Worm (Caenorhabditis elegans) whole organism, young adult: Measurements from ENCODE around the gene dmd-9.

Source experiments
- B0261.1 ChIP-seq: sonication (generic microtip); optimal IDR thresholded peaks from 2 replicates; lab custom pipeline; 2016; ENCODE audit warnings: mild to moderate bottlenecking, missing genetic modification characterization, moderate library complexity, missing compliant biosample characterization
- B0336.3 ChIP-seq: fragments of 200-800 bp; sonication (Bioruptor generic); IDR thresholded peaks from 2 replicates; pipeline ENCODE4 v1.3.6; 2022; ENCODE audit warnings: missing genetic modification characterization, missing compliant biosample characterization
- D2030.7 ChIP-seq: fragments of 200-800 bp; sonication (Bioruptor generic); IDR thresholded peaks from 2 replicates; pipeline ENCODE4 v1.3.6; 2022; ENCODE audit warnings: missing genetic modification reagents, missing genetic modification characterization, missing compliant biosample characterization
- F10E7.11 ChIP-seq: sonication (generic microtip); optimal IDR thresholded peaks from 2 replicates; lab custom pipeline; 2017; ENCODE audit warnings: mild to moderate bottlenecking, missing genetic modification characterization, moderate library complexity, missing compliant biosample characterization
- F33H1.4 ChIP-seq: fragments of 200-800 bp; sonication (Bioruptor generic); IDR thresholded peaks from 2 replicates; pipeline ENCODE4 v1.3.6; 2022; ENCODE audit warnings: missing genetic modification reagents, missing genetic modification characterization, missing compliant biosample characterization
- F52B5.7 ChIP-seq: sonication (generic microtip); optimal IDR thresholded peaks from 2 replicates; lab custom pipeline; 2016; ENCODE audit warnings: mild to moderate bottlenecking, missing genetic modification characterization, missing compliant biosample characterization
- F57A8.1 ChIP-seq: fragments of 200-800 bp; sonication (Bioruptor generic); optimal IDR thresholded peaks from 2 replicates; lab custom pipeline; 2018; ENCODE audit warnings: mild to moderate bottlenecking, missing genetic modification characterization, moderate library complexity, missing compliant biosample characterization
- T26A5.8 ChIP-seq: sonication (generic microtip); optimal IDR thresholded peaks from 2 replicates; lab custom pipeline; 2016; ENCODE audit warnings: missing genetic modification characterization, missing compliant biosample characterization
- Y53F4B.3 ChIP-seq: fragments of 200-800 bp; sonication (Bioruptor generic); IDR thresholded peaks from 2 replicates; pipeline ENCODE4 v1.3.6; 2022; ENCODE audit warnings: missing genetic modification reagents, missing genetic modification characterization, missing compliant biosample characterization
- Y56A3A.18 ChIP-seq: fragments of 200-800 bp; sonication (Bioruptor generic); IDR thresholded peaks from 2 replicates; pipeline ENCODE4 v1.3.6; 2022; ENCODE audit warnings: missing genetic modification reagents, missing genetic modification characterization, missing compliant biosample characterization
- ZK185.1 ChIP-seq: sonication (generic microtip); optimal IDR thresholded peaks from 2 replicates; lab custom pipeline; 2016; ENCODE audit warnings: mild to moderate bottlenecking, missing genetic modification characterization, missing compliant biosample characterization; ENCODE audit not compliant: poor library complexity, severe bottlenecking
- ama-1 ChIP-seq, 3 experiments: fragments of 150-350 bp in 1 of 3; sonication (generic microtip) in 2 of 3; optimal IDR thresholded peaks; 2 replicates each; lab custom pipeline; 2014 to 2018; ENCODE audit warnings: missing biosample characterization in 2 of 3, missing genetic modification characterization in 2 of 3, missing genetic modification reagents in 2 of 3
- aptf-3 ChIP-seq: fragments of 200-800 bp; sonication (Bioruptor generic); IDR thresholded peaks from 2 replicates; pipeline ENCODE4 v1.3.6; 2022; ENCODE audit warnings: missing genetic modification characterization, missing compliant biosample characterization
- atf-7 ChIP-seq: sonication (generic microtip); optimal IDR thresholded peaks from 2 replicates; lab custom pipeline; 2017; ENCODE audit warnings: mild to moderate bottlenecking, missing genetic modification characterization, missing compliant biosample characterization
- ceh-79 ChIP-seq: sonication (generic microtip); optimal IDR thresholded peaks from 2 replicates; lab custom pipeline; 2017; ENCODE audit warnings: mild to moderate bottlenecking, missing genetic modification characterization, missing compliant biosample characterization
- ceh-91 ChIP-seq: fragments of 200-800 bp; sonication (Bioruptor generic); IDR thresholded peaks from 2 replicates; pipeline ENCODE4 v1.3.6; 2022; ENCODE audit warnings: missing genetic modification reagents, missing genetic modification characterization, missing compliant biosample characterization
- die-1 ChIP-seq: sonication (generic microtip); optimal IDR thresholded peaks from 2 replicates; lab custom pipeline; 2016; ENCODE audit warnings: missing genotype, mild to moderate bottlenecking, missing genetic modification characterization, missing compliant biosample characterization
- dox-1 ChIP-seq: fragments of 200-800 bp; sonication (Bioruptor generic); IDR thresholded peaks from 2 replicates; pipeline ENCODE4 v1.3.6; 2022; ENCODE audit warnings: missing genetic modification reagents, missing genetic modification characterization, missing compliant biosample characterization
- dpl-1 ChIP-seq: fragments of 150-350 bp; optimal IDR thresholded peaks from 2 replicates; lab custom pipeline; 2014; ENCODE audit warnings: missing biosample characterization, missing genetic modification reagents, missing genetic modification characterization
- egrh-3 ChIP-seq: fragments of 200-800 bp; sonication (Bioruptor generic); IDR thresholded peaks from 2 replicates; pipeline ENCODE4 v1.3.6; 2022; ENCODE audit warnings: missing genetic modification reagents, missing genetic modification characterization, missing compliant biosample characterization
- ekl-4 ChIP-seq: fragments of 200-800 bp; sonication (Bioruptor generic); IDR thresholded peaks from 2 replicates; pipeline ENCODE4 v1.3.6; 2022; ENCODE audit warnings: missing genetic modification reagents, missing genetic modification characterization, missing compliant biosample characterization
- gei-17 ChIP-seq: fragments of 200-800 bp; sonication (Bioruptor generic); optimal IDR thresholded peaks from 2 replicates; lab custom pipeline; 2018; ENCODE audit warnings: mild to moderate bottlenecking, missing genetic modification characterization, missing compliant biosample characterization
- hlh-12 ChIP-seq: sonication (generic microtip); optimal IDR thresholded peaks from 2 replicates; lab custom pipeline; 2016; ENCODE audit warnings: missing genetic modification characterization, missing compliant biosample characterization
- hmg-1.2 ChIP-seq: fragments of 200-800 bp; sonication (Bioruptor generic); IDR thresholded peaks from 2 replicates; pipeline ENCODE4 v1.3.6; 2022; ENCODE audit warnings: missing genetic modification reagents, missing genetic modification characterization, missing compliant biosample characterization
- let-607 ChIP-seq, 2 experiments: fragments of 200-800 bp in 1 of 2; sonication (Bioruptor generic) in 1 of 2; sonication (generic microtip) in 1 of 2; optimal IDR thresholded peaks; 2 replicates each; lab custom pipeline; 2016 to 2018; ENCODE audit warnings: mild to moderate bottlenecking in 2 of 2, missing compliant biosample characterization in 2 of 2, missing genetic modification characterization in 2 of 2, moderate library complexity in 2 of 2, missing genotype in 1 of 2
- lin-35 ChIP-seq, 3 experiments: fragments of 150-350 bp in 2 of 3; sonication (generic microtip) in 1 of 3; optimal IDR thresholded peaks; 2 replicates each; lab custom pipeline; 2014 to 2018; ENCODE audit warnings: missing biosample characterization in 3 of 3, missing genetic modification characterization in 3 of 3, missing genetic modification reagents in 3 of 3
- lsl-1 ChIP-seq: fragments of 200-800 bp; sonication (Bioruptor generic); optimal IDR thresholded peaks from 2 replicates; lab custom pipeline; 2018; ENCODE audit warnings: mild to moderate bottlenecking, missing genetic modification characterization, moderate library complexity, missing compliant biosample characterization
- madf-8 ChIP-seq: fragments of 200-800 bp; sonication (Bioruptor generic); conservative IDR thresholded peaks from 2 replicates; pipeline ENCODE4 v1.3.6; 2022; ENCODE audit warnings: missing genetic modification reagents, missing genetic modification characterization, missing compliant biosample characterization
- mes-4 ChIP-seq: sonication (generic microtip); optimal IDR thresholded peaks from 2 replicates; lab custom pipeline; 2016; ENCODE audit warnings: missing genotype, missing genetic modification characterization, missing compliant biosample characterization
- nfyb-1 ChIP-seq: fragments of 200-800 bp; sonication (Bioruptor generic); IDR thresholded peaks from 2 replicates; pipeline ENCODE4 v1.3.6; 2022; ENCODE audit warnings: missing genetic modification reagents, missing genetic modification characterization, missing compliant biosample characterization
- snpc-1.3 ChIP-seq: sonication (generic microtip); optimal IDR thresholded peaks from 2 replicates; lab custom pipeline; 2017; ENCODE audit warnings: missing genetic modification characterization, mild to moderate bottlenecking, missing compliant biosample characterization, antibody characterized with exemption, moderate library complexity, missing genotype, missing genetic modification reagents; ENCODE audit not compliant: insufficient read depth
- snpc-4 ChIP-seq, 5 experiments: fragments of 150-350 bp in 1 of 5; sonication (generic microtip) in 4 of 5; optimal IDR thresholded peaks; 2 replicates each; lab custom pipeline; 2014 to 2018; ENCODE audit warnings: missing genetic modification characterization in 5 of 5, missing biosample characterization in 3 of 5, antibody characterized with exemption in 2 of 5, mild to moderate bottlenecking in 2 of 5, missing compliant biosample characterization in 2 of 5, missing genotype in 2 of 5, moderate library complexity in 2 of 5, missing genetic modification reagents in 1 of 5
- tbx-9 ChIP-seq: sonication (generic microtip); optimal IDR thresholded peaks from 2 replicates; lab custom pipeline; 2016; ENCODE audit warnings: borderline replicate concordance, missing genetic modification characterization, inconsistent platforms, missing compliant biosample characterization
- tlf-1 ChIP-seq: fragments of 200-800 bp; sonication (Bioruptor generic); optimal IDR thresholded peaks from 2 replicates; lab custom pipeline; 2018; ENCODE audit warnings: mild to moderate bottlenecking, missing genetic modification characterization, missing compliant biosample characterization
- unc-62 ChIP-seq: fragments of 150-350 bp; optimal IDR thresholded peaks from 2 replicates; lab custom pipeline; 2014; ENCODE audit warnings: missing biosample characterization, missing genetic modification reagents, missing genetic modification characterization
- zfh-2 ChIP-seq: fragments of 200-800 bp; sonication (Bioruptor generic); conservative IDR thresholded peaks from 2 replicates; pipeline ENCODE4 v1.3.6; 2022; ENCODE audit warnings: missing genetic modification reagents, missing genetic modification characterization, missing compliant biosample characterization
- zim-3 ChIP-seq: sonication (generic microtip); optimal IDR thresholded peaks from 2 replicates; lab custom pipeline; 2017; ENCODE audit warnings: mild to moderate bottlenecking, missing genetic modification characterization, moderate library complexity, missing compliant biosample characterization
- ztf-18 ChIP-seq: sonication (generic microtip); optimal IDR thresholded peaks from 2 replicates; lab custom pipeline; 2016; ENCODE audit warnings: missing genotype, mild to moderate bottlenecking, missing genetic modification characterization, missing compliant biosample characterization
- ztf-22 ChIP-seq: fragments of 200-800 bp; sonication (Bioruptor generic); optimal IDR thresholded peaks from 2 replicates; lab custom pipeline; 2018; ENCODE audit warnings: mild to moderate bottlenecking, missing genetic modification characterization, moderate library complexity, missing compliant biosample characterization
- ztf-26 ChIP-seq: sonication (generic microtip); optimal IDR thresholded peaks from 2 replicates; lab custom pipeline; 2017; ENCODE audit warnings: missing genetic modification characterization, missing compliant biosample characterization
- ztf-28 ChIP-seq: fragments of 200-800 bp; sonication (Bioruptor generic); IDR thresholded peaks from 2 replicates; pipeline ENCODE4 v1.3.6; 2022; ENCODE audit warnings: missing genetic modification reagents, missing genetic modification characterization, missing compliant biosample characterization
- ztf-6 ChIP-seq: fragments of 200-800 bp; sonication (Bioruptor generic); IDR thresholded peaks from 2 replicates; pipeline ENCODE4 v1.3.6; 2022; ENCODE audit warnings: missing genetic modification reagents, missing genetic modification characterization, missing compliant biosample characterization

Gene dmd-9

DNA sequence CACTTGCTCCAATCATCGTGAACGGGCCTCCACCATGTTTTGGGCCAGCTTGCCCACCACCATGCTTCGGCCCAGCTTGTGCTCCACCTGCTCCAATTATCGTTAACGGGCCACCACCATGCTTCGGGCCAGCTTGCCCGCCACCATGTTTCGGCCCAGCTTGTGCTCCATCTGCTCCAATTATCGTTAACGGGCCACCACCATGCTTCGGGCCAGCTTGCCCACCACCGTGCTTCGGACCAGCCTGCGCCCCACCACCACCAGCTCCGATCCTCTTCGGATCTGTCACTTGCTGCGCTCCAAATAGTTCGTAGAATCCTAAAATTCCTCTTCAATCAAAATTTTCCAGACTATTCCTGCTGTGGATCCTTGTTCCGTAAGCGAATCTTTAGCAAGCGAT is 44.9 kb upstream of the dmd-9 start (continued):
- TF ChIP-seq ZK185.1 (tag; lab: Kevin White, UChicago) (no peak), dox-1 (GFP tag; lab: Robert Waterston, UW) (peak; percentile 23; the same call in 1 of the 2 replicates), ztf-28 (no peak), D2030.7 (GFP tag; lab: Robert Waterston, UW) (no peak), egrh-3 (GFP tag; lab: Robert Waterston, UW) (peak; percentile 65; the same call in 1 of the 2 replicates)

ce11 chrIV:3298300-3298699 is 44.0 kb upstream of the dmd-9 start, which contains the start of gene W08E12.6:
W08E12.6 (plus strand) TSS chrIV:3298600.
- no peak for TF ChIP-seq hlh-12 (tag; lab: Kevin White, UChicago)
- no peak for TF ChIP-seq tlf-1 (GFP tag; lab: Kevin White, UChicago)
- TF ChIP-seq atf-7 (tag; lab: Kevin White, UChicago): no peak
- no peak for TF ChIP-seq ama-1 (optimal IDR thresholded peaks at IDR 0.05; lab: Kevin White, UChicago)
- no peak for TF ChIP-seq ama-1 (GFP tag; optimal IDR thresholded peaks at IDR 0.05; lab: Kevin White, UChicago)
- no peak for TF ChIP-seq zim-3 (tag; lab: Kevin White, UChicago)
- TF ChIP-seq hmg-1.2 (GFP tag; lab: Robert Waterston, UW): no peak
- TF ChIP-seq tbx-9 (tag; lab: Kevin White, UChicago): no peak
- no peak for TF ChIP-seq ztf-6 (GFP tag; lab: Robert Waterston, UW)
- no peak for TF ChIP-seq mes-4 (tag; lab: Kevin White, UChicago)
- no peak for TF ChIP-seq lin-35 (GFP tag; optimal IDR thresholded peaks at IDR 0.05; lab: Kevin White, UChicago)
- TF ChIP-seq ceh-79 (tag; lab: Kevin White, UChicago): no peak
- no peak for TF ChIP-seq F33H1.4 (GFP tag; lab: Robert Waterston, UW)
- no peak for TF ChIP-seq Y53F4B.3 (GFP tag; lab: Robert Waterston, UW)
- no peak for TF ChIP-seq madf-8
- no peak for TF ChIP-seq unc-62
- TF ChIP-seq let-607 (tag; optimal IDR thresholded peaks at IDR 0.05; lab: Kevin White, UChicago): no peak
- no peak for TF ChIP-seq nfyb-1 (GFP tag; lab: Robert Waterston, UW)
- TF ChIP-seq ztf-22: no peak

- TF ChIP-seq F57A8.1 (GFP tag; lab: Kevin White, UChicago) (no peak), lsl-1 (GFP tag; lab: Kevin White, UChicago) (peak; percentile 57), ztf-18 (tag; lab: Kevin White, UChicago) (no peak), B0261.1 (tag; lab: Kevin White, UChicago) (no peak), B0336.3 (GFP tag; lab: Robert Waterston, UW) (peak; percentile 82), snpc-4 (GFP tag; optimal IDR thresholded peaks at IDR 0.05; lab: Kevin White, UChicago) (no peak), snpc-4 (tag; optimal IDR thresholded peaks at IDR 0.05; lab: Kevin White, UChicago) (peak in 2 of 4 experiments; percentile 25 to 31), ceh-79 (tag; lab: Kevin White, UChicago) (peak; percentile 62), zfh-2 (no peak), F52B5.7 (tag; lab: Kevin White, UChicago) (peak; percentile 47), T26A5.8 (tag; lab: Kevin White, UChicago) (peak; percentile 63), ekl-4 (GFP tag; lab: Robert Waterston, UW) (no peak; the same call in 1 of the 2 replicates), ceh-91 (no peak), F10E7.11 (tag; lab: Kevin White, UChicago) (peak; percentile 19), ama-1 (optimal IDR thresholded peaks at IDR 0.05; lab: Kevin White, UChicago) (no peak), ama-1 (GFP tag; optimal IDR thresholded peaks at IDR 0.05; lab: Kevin White, UChicago) (peak in 1 of 2 experiments; percentile 79), Y56A3A.18 (0 out of 2 replicates have a peak, but pooled peaks have one; percentile 33), aptf-3 (GFP tag; lab: Robert Waterston, UW) (0 out of 2 replicates have a peak, but pooled peaks have one; percentile 77), snpc-1.3 (tag; lab: Kevin White, UChicago) (peak; percentile 40), dpl-1 (no peak), die-1 (tag; lab: Kevin White, UChicago) (peak; percentile 41), gei-17 (GFP tag; lab: Kevin White, UChicago) (no peak), ztf-26 (tag; lab: Kevin White, UChicago) (no peak), lin-35 (GFP tag; optimal IDR thresholded peaks at IDR 0.05; lab: Kevin White, UChicago) (peak in 2 of 3 experiments; percentile 24 to 31)
These were observed 42.5 kb upstream of the dmd-9 start for ce11 chrIV:3296578-3297549.
